Fruit fly (Drosophila melanogaster) whole organism, embryonic: ENCODE measurements around the gene Eato.

Experiments
- BEAF-32 ChIP-seq: fragments of 200-800 bp; sonication (Bioruptor generic); optimal IDR thresholded peaks from 3 replicates; lab custom pipeline; 2017; ENCODE audit warnings: missing biosample characterization, missing genetic modification characterization, mild to moderate bottlenecking, moderate library complexity, missing genetic modification reagents
- CG10321 ChIP-seq: fragments of 200-800 bp; sonication (Bioruptor generic); IDR thresholded peaks from 2 replicates; pipeline ENCODE4 v1.3.6; 2022; ENCODE audit warnings: missing biosample characterization, missing genetic modification characterization
- CG10366 ChIP-seq: fragments of 200-800 bp; sonication (Bioruptor generic); IDR thresholded peaks from 2 replicates; pipeline ENCODE4 v1.3.6; 2022; ENCODE audit warnings: missing biosample characterization, missing genetic modification characterization
- CG12942 ChIP-seq: fragments of 200-800 bp; sonication (Bioruptor generic); optimal IDR thresholded peaks from 3 replicates; lab custom pipeline; 2016; ENCODE audit warnings: missing biosample characterization, missing genetic modification characterization
- CG17328 ChIP-seq: fragments of 200-800 bp; sonication (Bioruptor generic); IDR thresholded peaks from 2 replicates; pipeline ENCODE4 v1.3.6; 2022; ENCODE audit warnings: missing biosample characterization, missing genetic modification characterization
- CG17359 ChIP-seq: fragments of 200-800 bp; sonication (Bioruptor generic); optimal IDR thresholded peaks from 3 replicates; lab custom pipeline; 2018; ENCODE audit warnings: missing biosample characterization, mild to moderate bottlenecking, missing genetic modification characterization, moderate library complexity
- CG17361 ChIP-seq: fragments of 200-800 bp; sonication (Bioruptor generic); IDR thresholded peaks from 3 replicates; pipeline ENCODE4 v1.3.6; 2022; ENCODE audit warnings: missing biosample characterization, missing genetic modification characterization
- CG1832 ChIP-seq: fragments of 200-800 bp; sonication (Bioruptor generic); optimal IDR thresholded peaks from 2 replicates; lab custom pipeline; 2017; ENCODE audit warnings: missing biosample characterization, mild to moderate bottlenecking, missing genetic modification characterization, inconsistent platforms
- CG18619 ChIP-seq: fragments of 200-800 bp; sonication (Bioruptor generic); optimal IDR thresholded peaks from 3 replicates; lab custom pipeline; 2017; ENCODE audit warnings: missing biosample characterization, mild to moderate bottlenecking, missing genetic modification characterization
- CG2712 ChIP-seq: fragments of 200-800 bp; optimal IDR thresholded peaks from 3 replicates; lab custom pipeline; 2019; ENCODE audit warnings: missing biosample characterization, mild to moderate bottlenecking, missing genetic modification characterization, moderate library complexity
- CG2875 ChIP-seq: fragments of 200-800 bp; sonication (Bioruptor generic); optimal IDR thresholded peaks from 2 replicates; lab custom pipeline; 2017; ENCODE audit warnings: missing biosample characterization, mild to moderate bottlenecking, missing genetic modification characterization, missing genetic modification reagents
- CG30403 ChIP-seq: fragments of 200-800 bp; sonication (Bioruptor generic); optimal IDR thresholded peaks from 3 replicates; lab custom pipeline; 2016; ENCODE audit warnings: missing biosample characterization, missing genetic modification characterization
- CG31224 ChIP-seq: fragments of 200-800 bp; sonication (Bioruptor generic); IDR thresholded peaks from 2 replicates; pipeline ENCODE4 v1.3.6; 2022; ENCODE audit warnings: missing biosample characterization, missing genetic modification characterization
- CG3847 ChIP-seq: fragments of 200-800 bp; sonication (Bioruptor generic); IDR thresholded peaks from 2 replicates; pipeline ENCODE4 v1.3.6; 2022; ENCODE audit warnings: missing biosample characterization, missing genetic modification characterization
- CG42726 ChIP-seq: fragments of 200-800 bp; sonication (Bioruptor generic); IDR thresholded peaks from 2 replicates; pipeline ENCODE4 v1.3.6; 2022; ENCODE audit warnings: missing biosample characterization, missing genetic modification characterization; ENCODE audit not compliant: partially characterized antibody
- CG4820 ChIP-seq: fragments of 200-800 bp; sonication (Bioruptor generic); optimal IDR thresholded peaks from 3 replicates; lab custom pipeline; 2016; ENCODE audit warnings: missing biosample characterization, missing genetic modification characterization
- CG6683 ChIP-seq: fragments of 200-800 bp; sonication (Bioruptor generic); optimal IDR thresholded peaks from 2 replicates; lab custom pipeline; 2017; ENCODE audit warnings: missing biosample characterization, mild to moderate bottlenecking, missing genetic modification characterization, missing genetic modification reagents
- CG7786 ChIP-seq: fragments of 200-800 bp; sonication (Bioruptor generic); optimal IDR thresholded peaks from 2 replicates; lab custom pipeline; 2016; ENCODE audit warnings: missing biosample characterization, missing genetic modification characterization
- CG8281 ChIP-seq: fragments of 200-800 bp; sonication (Bioruptor generic); optimal IDR thresholded peaks from 2 replicates; lab custom pipeline; 2018; ENCODE audit warnings: missing biosample characterization, mild to moderate bottlenecking, missing genetic modification characterization, moderate library complexity
- D ChIP-seq, 2 experiments: fragments of 200-800 bp in 1 of 2; fragments of >200 bp in 1 of 2; sonication (Bioruptor generic) in 1 of 2; optimal IDR thresholded peaks; 2 replicates in 1 of 2; 3 replicates in 1 of 2; lab custom pipeline; 2017; ENCODE audit warnings: mild to moderate bottlenecking in 1 of 2, missing biosample characterization in 1 of 2, missing genetic modification characterization in 1 of 2, missing genetic modification reagents in 1 of 2
- Dad ChIP-seq: fragments of 200-800 bp; sonication (Bioruptor generic); optimal IDR thresholded peaks from 3 replicates; lab custom pipeline; 2016; ENCODE audit warnings: missing biosample characterization, missing genetic modification characterization
- Doc2 ChIP-seq: fragments of 200-800 bp; sonication (Bioruptor generic); IDR thresholded peaks from 2 replicates; pipeline ENCODE4 v1.3.6; 2022; ENCODE audit warnings: missing biosample characterization, missing genetic modification characterization
- E2f2 ChIP-seq: fragments of 200-800 bp; sonication (Bioruptor generic); IDR thresholded peaks from 2 replicates; pipeline ENCODE4 v1.3.6; 2022; ENCODE audit warnings: missing biosample characterization, missing genetic modification characterization
- HLH4C ChIP-seq: fragments of 200-800 bp; sonication (Bioruptor generic); IDR thresholded peaks from 3 replicates; pipeline ENCODE4 v1.3.6; 2022; ENCODE audit warnings: missing biosample characterization, missing genetic modification characterization; ENCODE audit not compliant: partially characterized antibody
- Hmr ChIP-seq: fragments of 200-800 bp; sonication (Bioruptor generic); optimal IDR thresholded peaks from 3 replicates; lab custom pipeline; 2017; ENCODE audit warnings: mild to moderate bottlenecking, missing biosample characterization, missing genetic modification reagents, missing genetic modification characterization
- Hmx ChIP-seq: fragments of 200-800 bp; sonication (Bioruptor generic); optimal IDR thresholded peaks from 2 replicates; lab custom pipeline; 2016; ENCODE audit warnings: missing biosample characterization, missing genetic modification characterization
- Hr3 ChIP-seq: fragments of 200-800 bp; sonication (Bioruptor generic); optimal IDR thresholded peaks from 3 replicates; lab custom pipeline; 2016; ENCODE audit warnings: missing biosample characterization, missing genetic modification characterization
- MESR4 ChIP-seq: fragments of 200-800 bp; sonication (Bioruptor generic); optimal IDR thresholded peaks from 2 replicates; lab custom pipeline; 2018; ENCODE audit warnings: missing biosample characterization, mild to moderate bottlenecking, missing genetic modification characterization, moderate library complexity
- Mrtf ChIP-seq: fragments of 200-800 bp; sonication (Bioruptor generic); IDR thresholded peaks from 3 replicates; pipeline ENCODE4 v1.3.6; 2022; ENCODE audit warnings: missing biosample characterization, missing genetic modification characterization
- Nf-YA ChIP-seq: fragments of 200-800 bp; sonication (Bioruptor generic); IDR thresholded peaks from 2 replicates; pipeline ENCODE4 v1.3.6; 2022; ENCODE audit warnings: missing biosample characterization, missing genetic modification characterization
- al ChIP-seq: fragments of 200-800 bp; sonication (Bioruptor generic); IDR thresholded peaks from 2 replicates; pipeline ENCODE4 v1.3.6; 2022; ENCODE audit warnings: missing biosample characterization, missing genetic modification characterization
- ap ChIP-seq: fragments of 200-800 bp; sonication (Bioruptor generic); IDR thresholded peaks from 2 replicates; pipeline ENCODE4 v1.3.6; 2022; ENCODE audit warnings: missing biosample characterization, missing genetic modification characterization
- ash1 ChIP-seq: fragments of 200-800 bp; sonication (Bioruptor generic); optimal IDR thresholded peaks from 2 replicates; lab custom pipeline; 2018; ENCODE audit warnings: missing biosample characterization, mild to moderate bottlenecking, missing genetic modification characterization
- cato ChIP-seq: fragments of 200-800 bp; sonication (Bioruptor generic); optimal IDR thresholded peaks from 2 replicates; lab custom pipeline; 2016; ENCODE audit warnings: missing biosample characterization, missing genetic modification characterization, borderline replicate concordance
- chn ChIP-seq: fragments of 200-800 bp; sonication (Bioruptor generic); optimal IDR thresholded peaks from 2 replicates; lab custom pipeline; 2016; ENCODE audit warnings: missing biosample characterization, missing genetic modification characterization
- croc ChIP-seq: fragments of 200-800 bp; sonication (Bioruptor generic); conservative IDR thresholded peaks from 3 replicates; pipeline ENCODE4 v1.3.6; 2022; ENCODE audit warnings: missing biosample characterization, missing genetic modification characterization
- eyg ChIP-seq: fragments of 200-800 bp; sonication (Bioruptor generic); optimal IDR thresholded peaks from 3 replicates; lab custom pipeline; 2016; ENCODE audit warnings: missing biosample characterization, missing genetic modification characterization
- fd102C ChIP-seq: fragments of 200-800 bp; sonication (Bioruptor generic); optimal IDR thresholded peaks from 2 replicates; lab custom pipeline; 2018; ENCODE audit warnings: missing biosample characterization, mild to moderate bottlenecking, missing genetic modification characterization, moderate library complexity
- her ChIP-seq: fragments of 200-800 bp; sonication (Bioruptor generic); optimal IDR thresholded peaks from 2 replicates; lab custom pipeline; 2016; ENCODE audit warnings: missing biosample characterization, missing genetic modification characterization
- ind ChIP-seq: fragments of 200-800 bp; sonication (Bioruptor generic); optimal IDR thresholded peaks from 3 replicates; lab custom pipeline; 2016; ENCODE audit warnings: missing biosample characterization, missing genetic modification characterization
- maf-S ChIP-seq: fragments of 200-800 bp; sonication (Bioruptor generic); optimal IDR thresholded peaks from 2 replicates; lab custom pipeline; 2016; ENCODE audit warnings: missing biosample characterization, missing genetic modification characterization
- pfk ChIP-seq: fragments of 200-800 bp; sonication (Bioruptor generic); optimal IDR thresholded peaks from 2 replicates; lab custom pipeline; 2018; ENCODE audit warnings: missing biosample characterization, mild to moderate bottlenecking, missing genetic modification characterization, moderate library complexity
- pho ChIP-seq: fragments of 200-800 bp; sonication (Bioruptor generic); optimal IDR thresholded peaks from 2 replicates; lab custom pipeline; 2016; ENCODE audit warnings: missing biosample characterization, missing genetic modification characterization
- pros ChIP-seq: fragments of 200-800 bp; sonication (Bioruptor generic); optimal IDR thresholded peaks from 3 replicates; lab custom pipeline; 2019; ENCODE audit warnings: missing biosample characterization, mild to moderate bottlenecking, missing genetic modification characterization, moderate library complexity
- sens ChIP-seq: fragments of 200-800 bp; sonication (Bioruptor generic); peaks from one replicate; lab custom pipeline; 2016; ENCODE audit warnings: missing biosample characterization, missing genetic modification characterization
- sisA ChIP-seq: fragments of 200-800 bp; sonication (Bioruptor generic); IDR thresholded peaks from 2 replicates; pipeline ENCODE4 v1.3.6; 2022; ENCODE audit warnings: missing biosample characterization, missing genetic modification characterization
- stc ChIP-seq: fragments of 200-800 bp; sonication (Bioruptor generic); IDR thresholded peaks from 2 replicates; pipeline ENCODE4 v1.3.6; 2022; ENCODE audit warnings: missing biosample characterization, missing genetic modification characterization
- tio ChIP-seq: fragments of 200-800 bp; sonication (Bioruptor generic); optimal IDR thresholded peaks from 2 replicates; lab custom pipeline; 2017; ENCODE audit warnings: missing biosample characterization, missing genetic modification characterization, inconsistent platforms
- unpg ChIP-seq: fragments of 200-800 bp; sonication (Bioruptor generic); optimal IDR thresholded peaks from 3 replicates; lab custom pipeline; 2018; ENCODE audit warnings: missing biosample characterization, mild to moderate bottlenecking, missing genetic modification characterization, moderate library complexity
- wdn ChIP-seq: fragments of 200-800 bp; sonication (Bioruptor generic); IDR thresholded peaks from 2 replicates; pipeline ENCODE4 v1.3.6; 2022; ENCODE audit warnings: missing biosample characterization, missing genetic modification characterization
- zfh1 ChIP-seq: fragments of 200-800 bp; sonication (Bioruptor generic); IDR thresholded peaks from 3 replicates; pipeline ENCODE4 v1.3.6; 2022; ENCODE audit warnings: missing biosample characterization, missing genetic modification characterization

The Eato gene

DNA sequence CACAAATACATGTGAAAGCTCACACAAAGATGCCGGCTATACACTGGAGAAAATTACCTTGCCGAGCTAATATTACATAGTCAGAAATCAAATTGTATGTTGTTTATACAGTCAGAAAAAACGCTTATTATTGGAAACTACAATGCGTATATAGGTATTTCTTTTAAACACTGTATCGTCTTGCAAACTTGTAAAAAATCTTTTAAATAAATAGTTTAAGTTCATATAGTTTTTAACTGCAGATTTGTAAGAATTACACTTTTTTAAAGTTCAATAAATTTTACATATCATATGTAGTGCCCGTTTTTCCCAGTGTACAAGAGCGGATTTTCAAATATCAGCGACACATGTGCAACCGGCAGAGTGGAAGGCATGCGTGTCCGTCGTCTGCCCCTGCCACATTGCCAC, 55.9 kb downstream of the Eato start:
- TF ChIP-seq CG1832 (GFP tag; lab: Kevin White, UChicago) (no peak), CG31224 (GFP tag; lab: Robert Waterston, UW) (peak; percentile 45), sens (GFP tag; lab: Kevin White, UChicago) (peak; percentile 97), Hr3 (GFP tag; lab: Kevin White, UChicago) (peak; percentile 60), sisA (GFP tag; lab: Robert Waterston, UW) (peak; percentile 80), CG7786 (GFP tag; lab: Kevin White, UChicago) (peak; percentile 58), E2f2 (peak; percentile 67), cato (GFP tag; lab: Kevin White, UChicago) (peak; percentile 56), CG18619 (GFP tag; lab: Kevin White, UChicago) (peak; percentile 82), Mrtf (GFP tag; lab: Robert Waterston, UW) (peak; percentile 44; the same call in 1 of the 3 replicates), Nf-YA (GFP tag; lab: Robert Waterston, UW) (peak; percentile 70), fd102C (GFP tag; lab: Kevin White, UChicago) (no peak), CG17359 (tag; lab: Kevin White, UChicago) (peak; percentile 81), Doc2 (GFP tag; lab: Robert Waterston, UW) (no peak), CG2875 (peak; percentile 86), stc (GFP tag; lab: Robert Waterston, UW) (peak; percentile 59), wdn (GFP tag; lab: Robert Waterston, UW) (0 out of 2 replicates have a peak, but pooled peaks have one; percentile 42), ap (GFP tag; lab: Robert Waterston, UW) (peak; percentile 56), zfh1 (GFP tag; lab: Robert Waterston, UW) (0 out of 3 replicates have a peak, but pooled peaks have one; percentile 37), HLH4C (GFP tag; lab: Robert Waterston, UW) (no peak), CG10321 (GFP tag; lab: Robert Waterston, UW) (no peak), MESR4 (GFP tag; lab: Kevin White, UChicago) (no peak), Dad (GFP tag; lab: Kevin White, UChicago) (peak; percentile 62), CG42726 (GFP tag; lab: Robert Waterston, UW) (no peak), al (GFP tag; lab: Robert Waterston, UW) (peak; percentile 52; the same call in 1 of the 2 replicates), CG30403 (peak; percentile 92), Hmx (GFP tag; lab: Kevin White, UChicago) (peak; percentile 66), CG17328 (GFP tag; lab: Robert Waterston, UW) (peak; percentile 79), CG12942 (GFP tag; lab: Kevin White, UChicago) (peak; percentile 65), CG3847 (GFP tag; lab: Robert Waterston, UW) (peak; percentile 70), CG8281 (peak; percentile 25), croc (GFP tag; lab: Robert Waterston, UW) (peak; percentile 69), chn (GFP tag; lab: Kevin White, UChicago) (peak; percentile 56), her (GFP tag; lab: Kevin White, UChicago) (peak; percentile 53), CG10366 (GFP tag; lab: Robert Waterston, UW) (peak; percentile 84), maf-S (GFP tag; lab: Kevin White, UChicago) (peak; percentile 52), ash1 (GFP tag; lab: Kevin White, UChicago) (no peak), pho (peak; percentile 72), D (optimal IDR thresholded peaks at IDR 0.05; lab: Kevin White, UChicago) (no peak), D (GFP tag; optimal IDR thresholded peaks at IDR 0.05; lab: Kevin White, UChicago) (peak; percentile 69), CG2712 (tag; lab: Kevin White, UChicago) (peak; percentile 85), unpg (GFP tag; lab: Kevin White, UChicago) (peak; percentile 91), CG4820 (peak; percentile 92), CG6683 (peak; percentile 29), CG17361 (GFP tag; lab: Robert Waterston, UW) (peak; percentile 89), pfk (no peak), tio (GFP tag; lab: Kevin White, UChicago) (peak; percentile 69), Hmr (GFP tag; lab: Kevin White, UChicago) (peak; percentile 74), ind (GFP tag; lab: Kevin White, UChicago) (peak; percentile 65), eyg (GFP tag; lab: Kevin White, UChicago) (peak; percentile 65), BEAF-32 (GFP tag; lab: Kevin White, UChicago) (no peak), pros (GFP tag; lab: Kevin White, UChicago) (no peak)
